Worm (Caenorhabditis elegans): ENCODE results near the gene nphp-4.
A peak's percentile ranks its signal among the peaks of the same experiment; 100 is the strongest.

DNA sequence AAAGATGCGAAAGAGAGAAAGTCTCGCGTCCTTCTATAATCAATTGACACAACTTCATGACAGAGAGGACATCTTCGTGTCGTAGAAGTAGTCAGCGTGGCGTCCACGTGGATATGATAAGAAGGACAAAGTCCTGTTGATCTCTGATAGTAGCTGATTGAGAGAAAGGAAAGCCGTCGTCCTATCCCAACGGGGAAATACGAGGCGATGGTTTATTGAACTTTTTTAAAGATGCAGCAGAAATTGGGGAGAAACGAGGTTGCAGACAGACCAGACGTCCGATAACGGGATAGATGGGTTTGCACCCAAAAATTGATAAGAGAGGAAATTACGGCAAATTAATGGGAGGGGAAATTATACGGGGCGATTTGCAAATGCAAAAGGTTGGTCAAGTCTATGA is 41.0 kb downstream of the nphp-4 start:
- peak; percentile 81 to 94 (median 89) for TF ChIP-seq elt-3 (tag; optimal IDR thresholded peaks at IDR 0.05)
- TF ChIP-seq nhr-12 (tag; optimal IDR thresholded peaks at IDR 0.05), result no peak
- no peak for TF ChIP-seq ceh-82 (tag; optimal IDR thresholded peaks at IDR 0.05)
- TF ChIP-seq mdl-1 (tag; optimal IDR thresholded peaks at IDR 0.05), result peak; percentile 76
- peak; percentile 90 for TF ChIP-seq egl-27 (tag; optimal IDR thresholded peaks at IDR 0.05)
- no peak for TF ChIP-seq skn-1 (tag; optimal IDR thresholded peaks at IDR 0.05)
- TF ChIP-seq nhr-67 (tag; optimal IDR thresholded peaks at IDR 0.05), result no peak
- peak; percentile 86 for TF ChIP-seq tbx-2 (tag; optimal IDR thresholded peaks at IDR 0.05)
- no peak for TF ChIP-seq pha-4 (tag; optimal IDR thresholded peaks at IDR 0.05)
- TF ChIP-seq nhr-77 (tag; optimal IDR thresholded peaks at IDR 0.05), result no peak
- TF ChIP-seq nhr-28 (tag; optimal IDR thresholded peaks at IDR 0.05), result no peak
- TF ChIP-seq R02D3.7 (tag; optimal IDR thresholded peaks at IDR 0.05), result peak; percentile 69
- TF ChIP-seq nhr-237 (tag; optimal IDR thresholded peaks at IDR 0.05), result no peak
- no peak for TF ChIP-seq egl-5 (tag; optimal IDR thresholded peaks at IDR 0.05)
